Fruit fly (Drosophila melanogaster) whole organism, embryonic: ENCODE measurements around the gene Rhp.

Experiments used
- Atf3 ChIP-seq: fragments of 200-800 bp; sonication (Bioruptor generic); optimal IDR thresholded peaks from 3 replicates; lab custom pipeline; 2016; ENCODE audit warnings: missing biosample characterization, missing genetic modification characterization
- CG10267 ChIP-seq: fragments of 200-800 bp; sonication (Bioruptor generic); optimal IDR thresholded peaks from 2 replicates; lab custom pipeline; 2018; ENCODE audit warnings: missing biosample characterization, mild to moderate bottlenecking, missing genetic modification characterization, moderate library complexity
- CG11247 ChIP-seq: fragments of 200-800 bp; sonication (Bioruptor generic); IDR thresholded peaks from 2 replicates; pipeline ENCODE4 v1.3.6; 2022; ENCODE audit warnings: missing biosample characterization, missing genetic modification characterization
- CG12659 ChIP-seq: fragments of 200-800 bp; sonication (Bioruptor generic); optimal IDR thresholded peaks from 3 replicates; lab custom pipeline; 2017; ENCODE audit warnings: mild to moderate bottlenecking, missing biosample characterization, missing genetic modification reagents, missing genetic modification characterization
- CG13624 ChIP-seq: fragments of 200-800 bp; sonication (Bioruptor generic); optimal IDR thresholded peaks from 2 replicates; lab custom pipeline; 2016; ENCODE audit warnings: missing biosample characterization, missing genetic modification characterization
- CG15479 ChIP-seq: fragments of 200-800 bp; sonication (Bioruptor generic); optimal IDR thresholded peaks from 3 replicates; lab custom pipeline; 2019; ENCODE audit warnings: missing biosample characterization, mild to moderate bottlenecking, missing genetic modification characterization, moderate library complexity
- CG16863 ChIP-seq: fragments of 200-800 bp; sonication (Bioruptor generic); optimal IDR thresholded peaks from 3 replicates; lab custom pipeline; 2016; ENCODE audit warnings: missing biosample characterization, missing genetic modification characterization
- CG17328 ChIP-seq: fragments of 200-800 bp; sonication (Bioruptor generic); IDR thresholded peaks from 2 replicates; pipeline ENCODE4 v1.3.6; 2022; ENCODE audit warnings: missing biosample characterization, missing genetic modification characterization
- CG17359 ChIP-seq: fragments of 200-800 bp; sonication (Bioruptor generic); optimal IDR thresholded peaks from 3 replicates; lab custom pipeline; 2018; ENCODE audit warnings: missing biosample characterization, mild to moderate bottlenecking, missing genetic modification characterization, moderate library complexity
- CG18599 ChIP-seq: fragments of 200-800 bp; sonication (Bioruptor generic); optimal IDR thresholded peaks from 3 replicates; lab custom pipeline; 2017; ENCODE audit warnings: missing biosample characterization, missing genetic modification characterization, mild to moderate bottlenecking, moderate library complexity, missing genetic modification reagents
- CG31441 ChIP-seq: fragments of 200-800 bp; sonication (Bioruptor generic); IDR thresholded peaks from 2 replicates; pipeline ENCODE4 v1.3.6; 2022; ENCODE audit warnings: missing biosample characterization, missing genetic modification characterization
- CG3163 ChIP-seq: fragments of 200-800 bp; sonication (Bioruptor generic); optimal IDR thresholded peaks from 3 replicates; lab custom pipeline; 2016; ENCODE audit warnings: missing biosample characterization, missing genetic modification characterization
- CG4282 ChIP-seq: fragments of 200-800 bp; sonication (Bioruptor generic); optimal IDR thresholded peaks from 2 replicates; lab custom pipeline; 2016; ENCODE audit warnings: missing biosample characterization, missing genetic modification characterization
- CG4424 ChIP-seq: fragments of 200-800 bp; sonication (Bioruptor generic); optimal IDR thresholded peaks from 3 replicates; lab custom pipeline; 2016; ENCODE audit warnings: missing biosample characterization, missing genetic modification characterization
- CG6854 ChIP-seq: fragments of 200-800 bp; sonication (Bioruptor generic); optimal IDR thresholded peaks from 3 replicates; lab custom pipeline; 2017; ENCODE audit warnings: missing biosample characterization, mild to moderate bottlenecking, missing genetic modification characterization
- CG7987 ChIP-seq: fragments of 200-800 bp; sonication (Bioruptor generic); optimal IDR thresholded peaks from 2 replicates; lab custom pipeline; 2018; ENCODE audit warnings: missing biosample characterization, mild to moderate bottlenecking, missing genetic modification characterization, moderate library complexity
- CG8089 ChIP-seq: fragments of 200-800 bp; sonication (Bioruptor generic); optimal IDR thresholded peaks from 3 replicates; lab custom pipeline; 2016; ENCODE audit warnings: missing biosample characterization, missing genetic modification characterization
- CG8281 ChIP-seq: fragments of 200-800 bp; sonication (Bioruptor generic); optimal IDR thresholded peaks from 2 replicates; lab custom pipeline; 2018; ENCODE audit warnings: missing biosample characterization, mild to moderate bottlenecking, missing genetic modification characterization, moderate library complexity
- CG9437 ChIP-seq: fragments of 200-800 bp; sonication (Bioruptor generic); optimal IDR thresholded peaks from 2 replicates; lab custom pipeline; 2018; ENCODE audit warnings: missing biosample characterization, mild to moderate bottlenecking, missing genetic modification characterization
- CTCF ChIP-seq: fragments of 200-800 bp; sonication (Bioruptor generic); optimal IDR thresholded peaks from 2 replicates; lab custom pipeline; 2017; ENCODE audit warnings: missing biosample characterization, mild to moderate bottlenecking, missing genetic modification characterization, moderate library complexity
- Camta ChIP-seq: fragments of 200-800 bp; sonication (Bioruptor generic); optimal IDR thresholded peaks from 2 replicates; lab custom pipeline; 2016; ENCODE audit warnings: missing biosample characterization, missing genetic modification characterization
- CoRest ChIP-seq: fragments of 200-800 bp; sonication (Bioruptor generic); optimal IDR thresholded peaks from 3 replicates; lab custom pipeline; 2018; ENCODE audit warnings: missing biosample characterization, mild to moderate bottlenecking, missing genetic modification characterization, moderate library complexity
- D19A ChIP-seq: fragments of 200-800 bp; optimal IDR thresholded peaks from 3 replicates; lab custom pipeline; 2019; ENCODE audit warnings: missing biosample characterization, mild to moderate bottlenecking, missing genetic modification characterization, moderate library complexity
- Dip3 ChIP-seq: fragments of 200-800 bp; sonication (Bioruptor generic); optimal IDR thresholded peaks from 3 replicates; lab custom pipeline; 2016; ENCODE audit warnings: missing biosample characterization, missing genetic modification characterization
- Doc3 ChIP-seq: fragments of 200-800 bp; sonication (Bioruptor generic); IDR thresholded peaks from 3 replicates; pipeline ENCODE4 v1.3.6; 2022; ENCODE audit warnings: missing biosample characterization, missing genetic modification characterization; ENCODE audit not compliant: partially characterized antibody
- H15 ChIP-seq: fragments of 200-800 bp; sonication (Bioruptor generic); IDR thresholded peaks from 3 replicates; pipeline ENCODE4 v1.3.6; 2022; ENCODE audit warnings: missing biosample characterization, missing genetic modification characterization
- HmgD ChIP-seq: fragments of 200-800 bp; sonication (Bioruptor generic); optimal IDR thresholded peaks from 3 replicates; lab custom pipeline; 2016; ENCODE audit warnings: missing biosample characterization, missing genetic modification characterization
- Hmx ChIP-seq: fragments of 200-800 bp; sonication (Bioruptor generic); optimal IDR thresholded peaks from 2 replicates; lab custom pipeline; 2016; ENCODE audit warnings: missing biosample characterization, missing genetic modification characterization
- Med ChIP-seq: fragments of 200-800 bp; sonication (Bioruptor generic); peaks from one replicate; lab custom pipeline; 2016; ENCODE audit warnings: missing biosample characterization, missing genetic modification characterization, mild to moderate bottlenecking, inconsistent platforms, moderate library complexity
- Mrtf ChIP-seq: fragments of 200-800 bp; sonication (Bioruptor generic); IDR thresholded peaks from 3 replicates; pipeline ENCODE4 v1.3.6; 2022; ENCODE audit warnings: missing biosample characterization, missing genetic modification characterization
- Myb ChIP-seq: fragments of 200-800 bp; sonication (Bioruptor generic); optimal IDR thresholded peaks from 2 replicates; lab custom pipeline; 2016; ENCODE audit warnings: missing biosample characterization, missing genetic modification characterization
- Oli ChIP-seq: fragments of 200-800 bp; sonication (Bioruptor generic); optimal IDR thresholded peaks from 2 replicates; lab custom pipeline; 2018; ENCODE audit warnings: missing biosample characterization, mild to moderate bottlenecking, missing genetic modification characterization, moderate library complexity
- Six4 ChIP-seq: fragments of 200-800 bp; sonication (Bioruptor generic); optimal IDR thresholded peaks from 2 replicates; lab custom pipeline; 2016; ENCODE audit warnings: missing biosample characterization, missing genetic modification characterization
- Spps ChIP-seq: fragments of 200-800 bp; sonication (Bioruptor generic); optimal IDR thresholded peaks from 2 replicates; lab custom pipeline; 2018; ENCODE audit warnings: missing biosample characterization, mild to moderate bottlenecking, missing genetic modification characterization
- Sry-β ChIP-seq: fragments of 200-800 bp; sonication (Bioruptor generic); optimal IDR thresholded peaks from 2 replicates; lab custom pipeline; 2018; ENCODE audit warnings: missing biosample characterization, mild to moderate bottlenecking, missing genetic modification characterization, moderate library complexity
- Usf ChIP-seq: fragments of 200-800 bp; sonication (Bioruptor generic); optimal IDR thresholded peaks from 2 replicates; lab custom pipeline; 2017; ENCODE audit warnings: missing genotype, missing biosample characterization, missing genetic modification characterization
- Xrp1 ChIP-seq: fragments of 200-800 bp; sonication (Bioruptor generic); IDR thresholded peaks from 2 replicates; pipeline ENCODE4 v1.3.6; 2022; ENCODE audit warnings: missing biosample characterization, missing genetic modification characterization
- az2 ChIP-seq: fragments of 200-800 bp; sonication (Bioruptor generic); optimal IDR thresholded peaks from 3 replicates; lab custom pipeline; 2016; ENCODE audit warnings: missing biosample characterization, missing genetic modification characterization
- gt ChIP-seq: fragments of 200-800 bp; sonication (Bioruptor generic); IDR thresholded peaks from 2 replicates; pipeline ENCODE4 v1.3.6; 2022; ENCODE audit warnings: missing biosample characterization, missing genetic modification characterization
- lmd ChIP-seq: fragments of 200-800 bp; sonication (Bioruptor generic); IDR thresholded peaks from 2 replicates; pipeline ENCODE4 v1.3.6; 2022; ENCODE audit warnings: missing biosample characterization, missing genetic modification characterization
- nerfin-1 ChIP-seq: fragments of 200-800 bp; sonication (Bioruptor generic); optimal IDR thresholded peaks from 3 replicates; lab custom pipeline; 2019; ENCODE audit warnings: missing biosample characterization, mild to moderate bottlenecking, missing genetic modification characterization, moderate library complexity
- nerfin-2 ChIP-seq: fragments of 200-800 bp; sonication (Bioruptor generic); IDR thresholded peaks from 2 replicates; pipeline ENCODE4 v1.3.6; 2022; ENCODE audit warnings: missing biosample characterization, missing genetic modification characterization; ENCODE audit not compliant: partially characterized antibody
- otp ChIP-seq: fragments of 200-800 bp; sonication (Bioruptor generic); IDR thresholded peaks from 3 replicates; pipeline ENCODE4, ENCODE4 v1.3.6; 2022; ENCODE audit warnings: missing biosample characterization, missing genetic modification characterization
- slbo ChIP-seq: fragments of 200-800 bp; sonication (Bioruptor generic); IDR thresholded peaks from 2 replicates; pipeline ENCODE4 v1.3.6; 2022; ENCODE audit warnings: missing biosample characterization, missing genetic modification characterization
- slou ChIP-seq: fragments of 200-800 bp; sonication (Bioruptor generic); optimal IDR thresholded peaks from 3 replicates; lab custom pipeline; 2016; ENCODE audit warnings: missing biosample characterization, missing genetic modification characterization
- tll ChIP-seq, 2 experiments: fragments of 200-800 bp in 1 of 2; fragments of >200 bp in 1 of 2; sonication (Bioruptor generic) in 1 of 2; optimal IDR thresholded peaks; 2 replicates each; lab custom pipeline; 2017 to 2019; ENCODE audit warnings: missing biosample characterization in 2 of 2, missing genetic modification characterization in 2 of 2, mild to moderate bottlenecking in 1 of 2, moderate library complexity in 1 of 2
- wek ChIP-seq: fragments of 200-800 bp; sonication (Bioruptor generic); optimal IDR thresholded peaks from 3 replicates; lab custom pipeline; 2018; ENCODE audit warnings: missing biosample characterization, mild to moderate bottlenecking, missing genetic modification characterization, moderate library complexity
- wor ChIP-seq: fragments of 200-800 bp; sonication (Bioruptor generic); IDR thresholded peaks from 2 replicates; pipeline ENCODE4 v1.3.6; 2022; ENCODE audit warnings: missing biosample characterization, missing genetic modification characterization
- yki ChIP-seq: fragments of >200 bp; optimal IDR thresholded peaks from 3 replicates; lab custom pipeline; 2018
- z ChIP-seq: fragments of 200-800 bp; sonication (Bioruptor generic); IDR thresholded peaks from 3 replicates; pipeline ENCODE4 v1.3.6; 2022; ENCODE audit warnings: missing biosample characterization, missing genetic modification characterization
- zfh2 ChIP-seq: fragments of 200-800 bp; sonication (Bioruptor generic); optimal IDR thresholded peaks from 2 replicates; lab custom pipeline; 2016; ENCODE audit warnings: missing biosample characterization, missing genetic modification characterization

Gene Rhp

DNA sequence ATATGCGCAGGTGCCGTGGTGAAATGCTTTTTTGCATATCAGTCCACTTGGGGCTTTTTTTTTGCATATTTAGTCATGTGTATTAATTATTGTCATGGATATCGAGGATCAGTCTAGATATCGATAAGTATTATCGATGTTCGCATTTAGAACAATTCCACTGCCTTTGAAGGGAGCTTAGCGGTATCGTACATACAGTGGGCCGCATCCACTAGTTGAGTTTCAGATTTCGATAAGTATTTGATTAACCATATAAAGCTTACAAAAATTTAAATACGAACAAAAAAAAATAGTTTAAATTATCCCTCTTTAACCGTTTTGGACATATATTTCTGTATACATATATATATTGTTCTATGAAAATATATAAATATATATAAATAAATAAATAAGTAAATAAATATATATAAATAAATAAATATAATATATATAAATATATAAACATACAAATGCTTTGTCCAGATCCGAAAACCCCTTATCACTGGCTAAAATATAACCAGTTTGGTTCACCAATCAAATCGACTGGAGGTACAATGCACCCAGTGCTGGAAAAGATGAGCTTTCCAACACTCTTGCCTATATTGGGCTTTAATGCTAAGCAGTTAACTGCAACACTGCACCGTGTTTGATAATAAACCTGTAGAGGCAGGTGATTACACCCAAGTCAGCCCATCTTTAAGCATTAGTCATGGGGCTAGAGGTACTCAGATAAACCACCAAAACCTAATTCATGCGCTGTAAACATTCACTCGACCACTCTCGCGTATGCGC lies 14.4 kb downstream of the Rhp start (continued):
- TF ChIP-seq zfh2 (GFP tag; lab: Kevin White, UChicago) (no peak), otp (GFP tag; lab: Robert Waterston, UW) (no peak), Doc3 (peak; percentile 64), yki (lab: Kevin White, UChicago) (no peak), Xrp1 (GFP tag; lab: Robert Waterston, UW) (no peak), Myb (GFP tag; lab: Kevin White, UChicago) (no peak), HmgD (GFP tag; lab: Kevin White, UChicago) (no peak), CG4424 (GFP tag; lab: Kevin White, UChicago) (no peak), CG3163 (GFP tag; lab: Kevin White, UChicago) (no peak), H15 (GFP tag; lab: Robert Waterston, UW) (no peak), CG9437 (GFP tag; lab: Kevin White, UChicago) (no peak), CG17359 (tag; lab: Kevin White, UChicago) (no peak), CG10267 (peak; percentile 5), slbo (GFP tag; lab: Robert Waterston, UW) (peak; percentile 41), D19A (tag; lab: Kevin White, UChicago) (peak; percentile 30), CG8281 (tag; lab: Kevin White, UChicago) (no peak), Usf (GFP tag; lab: Kevin White, UChicago) (no peak), CG31441 (no peak), Oli (tag; lab: Kevin White, UChicago) (no peak), CG15479 (GFP tag; lab: Kevin White, UChicago) (no peak), Camta (no peak), slou (GFP tag; lab: Kevin White, UChicago) (no peak), Hmx (GFP tag; lab: Kevin White, UChicago) (no peak), az2 (peak; percentile 6), CG6854 (no peak), CG4282 (GFP tag; lab: Kevin White, UChicago) (no peak), gt (GFP tag; lab: Robert Waterston, UW) (no peak), Dip3 (no peak), wor (GFP tag; lab: Robert Waterston, UW) (no peak), Spps (tag; lab: Kevin White, UChicago) (no peak), CG16863 (GFP tag; lab: Kevin White, UChicago) (no peak), Med (GFP tag; lab: Kevin White, UChicago) (peak; percentile 59), Mrtf (no peak), CG7987 (GFP tag; lab: Kevin White, UChicago) (no peak), Sry-β (GFP tag; lab: Kevin White, UChicago) (no peak), lmd (GFP tag; lab: Robert Waterston, UW) (no peak), nerfin-2 (GFP tag; lab: Robert Waterston, UW) (peak; percentile 53; the same call in 1 of the 2 replicates), Atf3 (GFP tag; lab: Kevin White, UChicago) (no peak), tll (GFP tag; optimal IDR thresholded peaks at IDR 0.05; lab: Kevin White, UChicago) (no peak), CG17328 (GFP tag; lab: Robert Waterston, UW) (no peak), CG13624 (no peak), CG8089 (GFP tag; lab: Kevin White, UChicago) (no peak), CoRest (tag; lab: Kevin White, UChicago) (peak; percentile 40), CG12659 (peak; percentile 20), z (GFP tag; lab: Robert Waterston, UW) (no peak), CG11247 (GFP tag; lab: Robert Waterston, UW) (peak; percentile 17; the same call in 1 of the 2 replicates), CG18599 (GFP tag; lab: Kevin White, UChicago) (peak; percentile 33), CTCF (GFP tag; lab: Kevin White, UChicago) (no peak), wek (GFP tag; lab: Kevin White, UChicago) (no peak), nerfin-1 (tag; lab: Kevin White, UChicago) (no peak), Six4 (peak; percentile 17)
